Worm (Caenorhabditis elegans) whole organism, early embryonic: Measurements from ENCODE around the gene F13B12.3.

Source experiments
- ama-1 ChIP-seq: fragments of 150-350 bp; optimal IDR thresholded peaks from 2 replicates; lab custom pipeline; 2014
- ceh-13 ChIP-seq: fragments of 200-800 bp; sonication (Bioruptor generic); optimal IDR thresholded peaks from 2 replicates; lab custom pipeline; 2018; ENCODE audit warnings: mild to moderate bottlenecking, missing genetic modification characterization, missing compliant biosample characterization
- ceh-36 ChIP-seq: sonication (generic microtip); optimal IDR thresholded peaks from 2 replicates; lab custom pipeline; 2016; ENCODE audit warnings: missing genetic modification characterization, inconsistent platforms, missing compliant biosample characterization
- ets-7 ChIP-seq: sonication (generic microtip); optimal IDR thresholded peaks from 2 replicates; lab custom pipeline; 2016; ENCODE audit warnings: missing genotype, missing genetic modification characterization, missing compliant biosample characterization
- flt-1 ChIP-seq: fragments of 200-800 bp; sonication (Bioruptor generic); IDR thresholded peaks from 2 replicates; pipeline ENCODE4 v1.3.6; 2022; ENCODE audit warnings: missing genetic modification characterization, missing compliant biosample characterization
- hmbx-1 ChIP-seq: sonication (generic microtip); optimal IDR thresholded peaks from 2 replicates; lab custom pipeline; 2016; ENCODE audit warnings: mild to moderate bottlenecking, missing genetic modification characterization, missing compliant biosample characterization
- scrt-1 ChIP-seq: fragments of 200-800 bp; sonication (Bioruptor generic); IDR thresholded peaks from 2 replicates; pipeline ENCODE4 v1.3.6; 2022; ENCODE audit warnings: missing genetic modification characterization, missing compliant biosample characterization
- sea-1 ChIP-seq: fragments of 200-800 bp; sonication (Bioruptor generic); conservative IDR thresholded peaks from 2 replicates; pipeline ENCODE4 v1.3.6; 2022; ENCODE audit warnings: missing genetic modification characterization, missing compliant biosample characterization
- tbx-11 ChIP-seq: fragments of 200-800 bp; sonication (Bioruptor generic); IDR thresholded peaks from 2 replicates; pipeline ENCODE4 v1.3.6; 2022; ENCODE audit warnings: missing genetic modification characterization, missing compliant biosample characterization
- tra-4 ChIP-seq: sonication (generic microtip); optimal IDR thresholded peaks from 2 replicates; lab custom pipeline; 2017; ENCODE audit warnings: missing genetic modification characterization, missing compliant biosample characterization

- no peak for TF ChIP-seq tra-4 (tag; lab: Kevin White, UChicago)
- no peak for TF ChIP-seq ceh-36 (tag; lab: Kevin White, UChicago)
- no peak for TF ChIP-seq ama-1
- TF ChIP-seq flt-1 (GFP tag; lab: Robert Waterston, UW), result no peak
- TF ChIP-seq sea-1, result no peak
- no peak for TF ChIP-seq scrt-1 (GFP tag; lab: Robert Waterston, UW)
- no peak for TF ChIP-seq ceh-13
- no peak for TF ChIP-seq hmbx-1
- TF ChIP-seq ets-7 (tag; lab: Kevin White, UChicago), result no peak
- no peak for TF ChIP-seq tbx-11 (GFP tag; lab: Robert Waterston, UW)
Measured at ce11 chrIV:10429129-10429528, 9.8 kb upstream of the F13B12.3 start, which contains the start of gene F13B12.2.
